Worm (Caenorhabditis elegans): Measurements from ENCODE around the gene Y42H9AR.1.

DNA sequence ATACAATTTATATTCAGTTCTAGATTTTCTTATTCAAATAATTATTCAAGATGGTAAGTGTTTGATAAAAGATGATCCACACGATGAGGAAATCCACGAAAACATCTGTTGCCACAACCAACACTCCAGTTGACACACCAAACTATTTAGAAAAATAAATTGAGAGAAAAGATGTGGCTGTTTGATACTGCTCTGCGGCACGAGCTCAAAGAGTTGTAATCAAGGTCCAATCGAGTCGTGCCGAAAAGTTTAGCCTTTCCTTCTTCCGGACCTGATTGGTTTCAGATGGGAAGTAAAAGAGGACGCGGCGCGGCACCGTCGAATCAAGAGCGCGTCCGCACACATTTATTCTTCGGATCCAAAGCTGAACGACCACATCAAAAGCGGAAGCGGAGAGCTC is 23.4 kb downstream of the Y42H9AR.1 start:
- TF ChIP-seq F49E8.2 (tag; optimal IDR thresholded peaks at IDR 0.05; ENCODE audit: insufficient read depth) (no peak), ceh-100 (GFP tag; IDR thresholded peaks at IDR 0.05) (no peak), F22D6.2 (tag; optimal IDR thresholded peaks at IDR 0.05) (no peak)
